Worm (Caenorhabditis elegans): ENCODE results near the gene srg-67.

DNA sequence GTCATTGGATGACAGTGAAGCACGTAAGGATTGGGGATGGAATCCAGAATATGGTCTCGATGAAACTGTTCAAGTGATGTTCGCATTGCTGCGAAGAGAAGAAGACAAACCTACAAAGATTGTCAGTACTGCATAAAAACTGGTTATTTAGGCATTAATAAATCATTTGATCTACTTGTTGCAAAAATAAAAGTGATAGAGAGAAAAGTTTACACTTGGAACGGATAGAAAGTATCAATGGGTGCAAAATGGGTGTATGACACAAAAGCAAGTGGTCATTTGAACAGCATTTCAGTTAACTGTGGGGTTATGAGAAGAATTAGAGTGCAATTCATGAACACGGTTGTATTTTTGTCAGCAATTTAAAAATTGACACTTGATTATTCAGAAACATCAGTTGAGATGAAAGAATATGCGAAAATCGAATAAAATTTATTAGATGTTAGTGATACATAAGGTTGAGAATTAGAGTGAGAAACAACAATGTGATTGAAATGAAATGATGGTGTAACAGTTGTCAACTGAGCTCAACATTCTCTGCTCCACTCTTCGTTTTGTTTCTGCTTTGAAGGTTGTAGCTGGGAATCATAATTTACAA lies 49.9 kb downstream of the srg-67 start, which contains the start of gene F08F3.10:
- TF ChIP-seq nhr-120 (GFP tag; IDR thresholded peaks at IDR 0.05) (no peak), unc-62 (GFP tag; optimal IDR thresholded peaks at IDR 0.05) (no peak), D2030.7 (GFP tag; IDR thresholded peaks at IDR 0.05) (no peak), egl-18 (GFP tag; IDR thresholded peaks at IDR 0.05) (no peak), nhr-80 (tag; optimal IDR thresholded peaks at IDR 0.05) (no peak), somi-1 (GFP tag; optimal IDR thresholded peaks at IDR 0.05) (no peak), snpc-4 (GFP tag; optimal IDR thresholded peaks at IDR 0.05) (no peak), snpc-4 (tag; optimal IDR thresholded peaks at IDR 0.05) (no peak), T26A5.8 (tag; optimal IDR thresholded peaks at IDR 0.05) (no peak), Y67H2A.10 (GFP tag; conservative IDR thresholded peaks at IDR 0.05) (no peak), nfya-1 (tag; optimal IDR thresholded peaks at IDR 0.05; ENCODE audit: borderline replicate concordance, insufficient read depth) (no peak)

Data from whole organism, young adult.